Worm (Caenorhabditis elegans) whole organism, late embryonic: ENCODE data around the gene ztf-1.

Source experiments
- ama-1 ChIP-seq: fragments of 150-350 bp; optimal IDR thresholded peaks from 2 replicates; lab custom pipeline; 2014
- dmd-4 ChIP-seq: sonication (generic microtip); optimal IDR thresholded peaks from 2 replicates; lab custom pipeline; 2016; ENCODE audit warnings: borderline replicate concordance, missing genetic modification characterization, missing compliant biosample characterization
- nfya-1 ChIP-seq: sonication (generic microtip); optimal IDR thresholded peaks from 2 replicates; lab custom pipeline; 2017; ENCODE audit warnings: missing genetic modification characterization, mild to moderate bottlenecking, missing compliant biosample characterization, antibody characterized with exemption, moderate library complexity
- pag-3 ChIP-seq: sonication (generic microtip); optimal IDR thresholded peaks from 2 replicates; lab custom pipeline; 2016; ENCODE audit warnings: missing compliant biosample characterization, missing genetic modification characterization, borderline replicate concordance
- pax-1 ChIP-seq: fragments of 150-350 bp; optimal IDR thresholded peaks from 2 replicates; lab custom pipeline; 2014; ENCODE audit warnings: missing biosample characterization, missing genetic modification characterization
- pha-4 ChIP-seq: fragments of 150-350 bp; optimal IDR thresholded peaks from 2 replicates; lab custom pipeline; 2018; ENCODE audit warnings: missing biosample characterization, missing genetic modification reagents, missing genetic modification characterization
- pqm-1 ChIP-seq: sonication (generic microtip); optimal IDR thresholded peaks from 2 replicates; lab custom pipeline; 2016; ENCODE audit warnings: missing genetic modification characterization, missing compliant biosample characterization
- tbx-7 ChIP-seq: sonication (generic microtip); optimal IDR thresholded peaks from 2 replicates; lab custom pipeline; 2016; ENCODE audit warnings: missing genotype, missing genetic modification characterization, missing compliant biosample characterization
- unc-55 ChIP-seq: sonication (generic microtip); optimal IDR thresholded peaks from 2 replicates; lab custom pipeline; 2017; ENCODE audit warnings: missing biosample characterization, missing genetic modification reagents, missing genetic modification characterization

DNA sequence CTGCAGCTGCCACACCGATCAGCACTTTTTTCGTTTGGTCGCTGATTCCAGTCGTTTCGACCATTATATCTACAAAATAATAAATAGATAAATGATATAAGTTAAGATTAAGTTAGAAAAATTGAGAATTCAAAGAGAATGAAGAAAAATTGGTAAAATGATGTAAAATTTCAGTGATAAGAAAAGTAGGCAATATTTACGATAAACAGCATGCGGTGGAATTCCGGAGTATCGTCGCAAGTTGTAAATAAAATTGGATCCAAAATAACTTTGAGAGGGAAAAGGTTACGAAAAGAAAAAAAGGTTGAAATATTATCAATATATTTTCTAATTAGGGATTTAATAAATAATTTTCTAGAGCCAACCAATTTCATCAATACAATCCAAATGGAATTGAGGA lies 37.5 kb downstream of the ztf-1 start, which contains the start of gene tomm-70:
- TF ChIP-seq pqm-1 (no peak), pag-3 (tag; lab: Kevin White, UChicago) (no peak), pax-1 (no peak), unc-55 (no peak), tbx-7 (tag; lab: Kevin White, UChicago) (no peak), dmd-4 (tag; lab: Kevin White, UChicago) (no peak), pha-4 (tag; lab: Kevin White, UChicago) (no peak), ama-1 (lab: Kevin White, UChicago) (no peak), nfya-1 (tag; lab: Kevin White, UChicago) (no peak)
